Fruit fly (Drosophila melanogaster): ENCODE measurements around the gene CG3386.

Gene CG3386

DNA sequence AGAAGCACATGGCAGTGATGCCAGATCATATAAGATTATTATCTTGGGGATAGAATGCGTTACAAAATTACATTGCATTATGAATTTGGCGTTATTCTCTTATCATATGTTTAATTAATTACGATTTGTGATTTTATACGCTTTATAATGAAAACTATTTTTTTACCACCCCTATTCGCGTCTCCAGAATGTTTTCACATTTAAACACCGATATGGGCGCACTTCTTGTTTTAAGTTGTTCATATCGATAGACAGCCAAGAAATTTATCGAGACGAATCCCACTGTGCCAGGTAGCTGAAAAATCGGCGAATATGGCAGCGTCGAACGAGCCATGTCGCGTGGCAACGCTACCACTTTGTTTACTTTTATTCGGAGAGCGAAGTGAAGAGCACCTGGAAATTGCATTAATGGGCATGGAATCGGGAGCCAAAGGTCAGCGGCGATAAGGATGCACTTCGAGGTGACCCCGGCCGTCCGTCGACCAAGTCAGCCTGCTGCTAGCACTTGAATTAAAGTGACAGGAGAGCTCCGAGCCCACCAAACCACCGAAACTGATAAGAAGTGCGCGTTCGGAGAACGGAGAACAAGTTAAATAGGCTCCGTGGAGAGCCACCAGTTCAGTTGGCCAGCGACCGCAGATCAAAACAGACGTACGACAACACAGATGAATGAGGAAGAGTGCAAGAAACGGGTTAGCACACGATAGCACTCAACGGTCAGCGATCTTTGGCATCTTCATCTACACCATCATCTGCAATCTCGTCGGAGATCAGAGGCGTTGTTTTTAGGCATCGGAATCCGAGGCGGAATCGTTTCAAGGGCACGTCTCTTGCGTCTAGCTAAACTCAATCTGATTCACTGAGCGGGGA lies 33.9 kb downstream of the CG3386 start, which contains the start of gene Gale (continued):
- TF ChIP-seq CG12104 (GFP tag; optimal IDR thresholded peaks at IDR 0.05) (peak; percentile 49), CG9876 (GFP tag; optimal IDR thresholded peaks at IDR 0.05) (no peak), D19B (GFP tag; optimal IDR thresholded peaks at IDR 0.05) (no peak), CG6254 (GFP tag; optimal IDR thresholded peaks at IDR 0.05) (no peak), HLHmδ (GFP tag; optimal IDR thresholded peaks at IDR 0.05) (no peak), CG18476 (GFP tag; optimal IDR thresholded peaks at IDR 0.05) (no peak), dimm (GFP tag; IDR thresholded peaks at IDR 0.05) (no peak), onecut (GFP tag; IDR thresholded peaks at IDR 0.05) (peak; percentile 38; the same call in 1 of the 2 replicates), zen2 (GFP tag; IDR thresholded peaks at IDR 0.05; ENCODE audit: partially characterized antibody) (no peak), ab (GFP tag; optimal IDR thresholded peaks at IDR 0.05) (no peak), slou (GFP tag; optimal IDR thresholded peaks at IDR 0.05) (no peak), Scr (GFP tag; IDR thresholded peaks at IDR 0.05; ENCODE audit: partially characterized antibody) (peak; percentile 70), PHDP (tag; optimal IDR thresholded peaks at IDR 0.05) (no peak), Jarid2 (GFP tag; optimal IDR thresholded peaks at IDR 0.05) (peak; percentile 73), trh (GFP tag; optimal IDR thresholded peaks at IDR 0.05) (no peak), nom (GFP tag; optimal IDR thresholded peaks at IDR 0.05) (peak; percentile 72), CG13287 (GFP tag; IDR thresholded peaks at IDR 0.05; ENCODE audit: partially characterized antibody) (peak; percentile 76), Dref (GFP tag; IDR thresholded peaks at IDR 0.05) (peak; percentile 87), CG12769 (tag; optimal IDR thresholded peaks at IDR 0.05) (peak; percentile 26), ftz-f1 (GFP tag; optimal IDR thresholded peaks at IDR 0.05) (peak; percentile 68), CG13424 (tag; optimal IDR thresholded peaks at IDR 0.05) (no peak), sob (GFP tag; IDR thresholded peaks at IDR 0.05) (peak; percentile 27; the same call in 1 of the 2 replicates), CG5245 (GFP tag; optimal IDR thresholded peaks at IDR 0.05) (no peak), ken (GFP tag; IDR thresholded peaks at IDR 0.05) (no peak), CG1792 (GFP tag; optimal IDR thresholded peaks at IDR 0.05) (no peak), Nf-YA (GFP tag; IDR thresholded peaks at IDR 0.05) (no peak), Hmx (GFP tag; optimal IDR thresholded peaks at IDR 0.05) (no peak), Ssrp (tag; optimal IDR thresholded peaks at IDR 0.05) (no peak), CG2712 (tag; optimal IDR thresholded peaks at IDR 0.05) (no peak), CG2678 (tag; optimal IDR thresholded peaks at IDR 0.05) (no peak), CG9437 (GFP tag; optimal IDR thresholded peaks at IDR 0.05) (no peak), CG31441 (GFP tag; IDR thresholded peaks at IDR 0.05) (0 out of 2 replicates have a peak, but pooled peaks have one; percentile 11), B-H1 (GFP tag; IDR thresholded peaks at IDR 0.05) (no peak; the same call in 1 of the 3 replicates), CG10565 (GFP tag; optimal IDR thresholded peaks at IDR 0.05) (no peak), Mad (GFP tag; optimal IDR thresholded peaks at IDR 0.05) (no peak), CG4328 (GFP tag; optimal IDR thresholded peaks at IDR 0.05) (no peak), Aef1 (GFP tag; IDR thresholded peaks at IDR 0.05) (no peak), ase (GFP tag; IDR thresholded peaks at IDR 0.05) (no peak), CG13775 (GFP tag; optimal IDR thresholded peaks at IDR 0.05) (no peak), fu2 (GFP tag; optimal IDR thresholded peaks at IDR 0.05) (no peak), Ada2b (GFP tag; IDR thresholded peaks at IDR 0.05) (peak; percentile 4; the same call in 1 of the 2 replicates), Camta (GFP tag; optimal IDR thresholded peaks at IDR 0.05) (no peak), H2.0 (GFP tag; IDR thresholded peaks at IDR 0.05) (no peak), CHES-1-like (GFP tag; optimal IDR thresholded peaks at IDR 0.05) (no peak), ci (GFP tag; IDR thresholded peaks at IDR 0.05) (peak; percentile 48; the same call in 1 of the 3 replicates), CG16815 (GFP tag; optimal IDR thresholded peaks at IDR 0.05) (no peak), CG15073 (GFP tag; optimal IDR thresholded peaks at IDR 0.05) (no peak), CG17829 (tag; optimal IDR thresholded peaks at IDR 0.05) (no peak), Dek (tag; optimal IDR thresholded peaks at IDR 0.05) (no peak)
